Fruit fly (Drosophila melanogaster) whole organism, prepupa: ENCODE results near the gene CG15155.

ENCODE experiments used
- CG16779 ChIP-seq: fragments of 200-800 bp; sonication (Bioruptor generic); optimal IDR thresholded peaks from 3 replicates; lab custom pipeline; 2017; ENCODE audit warnings: missing biosample characterization, mild to moderate bottlenecking, missing genetic modification characterization
- CG6792 ChIP-seq: fragments of 200-800 bp; sonication (Bioruptor generic); optimal IDR thresholded peaks from 3 replicates; lab custom pipeline; 2016; ENCODE audit warnings: missing biosample characterization, missing genetic modification characterization
- CG6854 ChIP-seq: fragments of 200-800 bp; sonication (Bioruptor generic); optimal IDR thresholded peaks from 2 replicates; lab custom pipeline; 2017; ENCODE audit warnings: missing biosample characterization, mild to moderate bottlenecking, missing genetic modification characterization
- CG7368 ChIP-seq: fragments of 200-800 bp; sonication (Bioruptor generic); optimal IDR thresholded peaks from 3 replicates; lab custom pipeline; 2016; ENCODE audit warnings: missing biosample characterization, missing genetic modification characterization
- CG8119 ChIP-seq: fragments of 200-800 bp; sonication (Bioruptor generic); IDR thresholded peaks from 3 replicates; pipeline ENCODE4 v1.3.6; 2022; ENCODE audit warnings: missing biosample characterization, missing genetic modification characterization
- Hr39 ChIP-seq: fragments of 200-800 bp; sonication (Bioruptor generic); optimal IDR thresholded peaks from 2 replicates; lab custom pipeline; 2016; ENCODE audit warnings: missing biosample characterization, missing genetic modification characterization
- Met ChIP-seq: fragments of 200-800 bp; sonication (Bioruptor generic); optimal IDR thresholded peaks from 3 replicates; lab custom pipeline; 2016; ENCODE audit warnings: missing biosample characterization, missing genetic modification characterization
- Sox15 ChIP-seq: fragments of 200-800 bp; sonication (Bioruptor generic); optimal IDR thresholded peaks from 3 replicates; lab custom pipeline; 2016; ENCODE audit warnings: missing biosample characterization, missing genetic modification characterization
- dsx ChIP-seq: fragments of 200-800 bp; optimal IDR thresholded peaks from 3 replicates; lab custom pipeline; 2019; ENCODE audit warnings: missing biosample characterization, mild to moderate bottlenecking, missing genetic modification characterization, moderate library complexity; ENCODE audit not compliant: poor library complexity, severe bottlenecking
- net ChIP-seq: fragments of 200-800 bp; sonication (Bioruptor generic); optimal IDR thresholded peaks from 3 replicates; lab custom pipeline; 2016; ENCODE audit warnings: missing biosample characterization, missing genetic modification characterization

- TF ChIP-seq dsx (GFP tag; lab: Kevin White, UChicago) (no peak), CG6792 (GFP tag; lab: Kevin White, UChicago) (no peak), CG7368 (GFP tag; lab: Kevin White, UChicago) (no peak), net (GFP tag; lab: Kevin White, UChicago) (no peak), Sox15 (GFP tag; lab: Kevin White, UChicago) (no peak), Met (GFP tag; lab: Kevin White, UChicago) (no peak), Hr39 (GFP tag; lab: Kevin White, UChicago) (no peak), CG16779 (no peak), CG8119 (GFP tag; lab: Robert Waterston, UW) (no peak), CG6854 (no peak)
Measured at dm6 chr2L:18154551-18154950, at the start of gene CG15155.
